Worm (Caenorhabditis elegans) whole organism, L4 larva: ENCODE results near the gene F13A7.12.

Experiments used
- aly-2 ChIP-seq: sonication (generic microtip); optimal IDR thresholded peaks from 2 replicates; lab custom pipeline; 2018; ENCODE audit warnings: missing biosample characterization, missing genetic modification characterization
- ama-1 ChIP-seq: fragments of 150-350 bp; optimal IDR thresholded peaks from 2 replicates; lab custom pipeline; 2014; ENCODE audit warnings: inconsistent platforms, mixed read lengths
- ces-1 ChIP-seq: fragments of 150-350 bp; sonication (generic microtip); optimal IDR thresholded peaks from 4 replicates; lab custom pipeline; 2014; ENCODE audit warnings: missing biosample characterization, missing genetic modification reagents, missing genetic modification characterization
- ctbp-1 ChIP-seq: fragments of 200-800 bp; sonication (Bioruptor generic); IDR thresholded peaks from 2 replicates; pipeline ENCODE4 v1.3.6; 2022; ENCODE audit warnings: missing genetic modification reagents, missing genetic modification characterization, missing compliant biosample characterization
- mep-1 ChIP-seq: fragments of 150-350 bp; sonication (generic microtip); optimal IDR thresholded peaks from 3 replicates; lab custom pipeline; 2014; ENCODE audit warnings: missing biosample characterization, missing genetic modification characterization
- nhr-28 ChIP-seq: fragments of 150-350 bp; optimal IDR thresholded peaks from 2 replicates; lab custom pipeline; 2014; ENCODE audit warnings: missing biosample characterization, missing genetic modification characterization

ce11 chrV:16361350-16361749 lies 34.5 kb upstream of the F13A7.12 start:
- TF ChIP-seq ctbp-1 (GFP tag; lab: Robert Waterston, UW), result no peak
- no peak for TF ChIP-seq ama-1 (lab: Kevin White, UChicago)
- TF ChIP-seq ces-1 (GFP tag; lab: Kevin White, UChicago), result no peak
- TF ChIP-seq mep-1 (tag; lab: Kevin White, UChicago), result no peak
- TF ChIP-seq aly-2, result no peak
- no peak for TF ChIP-seq nhr-28 (tag; lab: Kevin White, UChicago)
